Worm (Caenorhabditis elegans): ENCODE measurements around the gene ZK899.5.

ZK899.5 gene

DNA sequence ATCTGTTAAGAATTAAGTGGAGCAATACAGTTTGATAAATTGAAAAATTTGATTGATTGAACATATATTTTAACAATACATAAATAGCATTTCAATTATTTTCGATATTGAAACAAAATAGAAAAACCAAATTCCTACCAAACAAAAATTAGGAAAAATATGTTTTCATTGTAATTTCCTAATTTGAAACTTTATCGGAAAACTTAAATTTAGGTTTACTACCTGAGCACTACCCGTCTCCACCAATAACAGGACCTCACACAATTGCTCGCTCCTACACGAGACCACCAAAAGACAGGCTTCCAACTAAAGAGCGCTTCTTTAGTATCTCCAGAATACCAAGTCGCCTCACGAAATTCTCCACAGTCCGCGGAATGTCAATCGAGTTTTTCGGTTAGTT is 16.0 kb upstream of the ZK899.5 start:
- TF ChIP-seq unc-86 (tag; optimal IDR thresholded peaks at IDR 0.05) (no peak), ceh-6 (GFP tag; optimal IDR thresholded peaks at IDR 0.05) (no peak), elt-4 (tag; optimal IDR thresholded peaks at IDR 0.05) (no peak)

DNA sequence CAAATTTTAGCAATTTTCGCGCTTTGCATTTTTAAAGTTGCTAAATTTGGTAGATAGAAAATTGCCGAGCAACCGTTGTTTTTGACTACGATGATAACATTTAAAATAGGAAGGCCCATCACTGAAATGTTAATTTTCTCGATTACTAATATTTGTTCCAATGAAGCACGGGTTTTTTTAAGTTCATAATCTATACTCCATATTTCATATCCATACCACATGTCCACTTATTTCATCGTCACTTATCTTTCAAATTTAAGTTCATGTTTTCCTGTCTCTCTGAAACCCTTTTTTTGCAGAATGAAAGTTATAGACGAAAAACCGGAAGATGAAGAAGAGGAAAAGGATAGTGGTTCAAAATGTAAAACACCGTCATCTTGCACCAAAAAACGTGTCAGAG is 11.4 kb upstream of the ZK899.5 start, which contains the start of gene gap-2:
TSS of gene gap-2 (plus strand) at position 301 of the 400 bp plus-strand sequence.
- TF ChIP-seq fkh-6 (tag; optimal IDR thresholded peaks at IDR 0.05) (no peak), hlh-8 (tag; optimal IDR thresholded peaks at IDR 0.05) (no peak), unc-42 (tag; optimal IDR thresholded peaks at IDR 0.05) (no peak), che-1 (tag; optimal IDR thresholded peaks at IDR 0.05) (no peak), dve-1 (tag; optimal IDR thresholded peaks at IDR 0.05) (no peak), hlh-6 (tag; optimal IDR thresholded peaks at IDR 0.05) (no peak), pha-4 (tag; optimal IDR thresholded peaks at IDR 0.05) (no peak), sdc-2 (tag; optimal IDR thresholded peaks at IDR 0.05) (no peak), ceh-18 (tag; optimal IDR thresholded peaks at IDR 0.05) (no peak), dmd-4 (tag; optimal IDR thresholded peaks at IDR 0.05; ENCODE audit: borderline replicate concordance) (no peak)

DNA sequence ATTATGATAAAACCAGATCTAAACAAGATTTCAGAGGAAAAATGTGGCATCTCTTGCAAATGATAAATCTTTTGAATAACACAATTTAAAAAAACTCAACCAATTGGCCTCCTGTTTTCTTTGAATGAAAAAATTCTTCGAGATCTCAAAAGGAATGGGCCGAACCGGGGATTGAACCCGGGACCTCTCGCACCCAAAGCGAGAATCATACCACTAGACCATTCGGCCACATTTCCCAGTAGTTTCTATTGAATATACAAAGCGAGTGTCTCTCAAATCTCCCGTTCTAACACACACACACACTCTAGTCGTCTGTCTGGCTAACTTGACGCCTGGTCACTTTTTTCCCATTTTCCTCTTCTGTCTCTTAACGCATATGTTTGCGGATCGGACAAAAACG is 6.8 kb upstream of the ZK899.5 start:
- TF ChIP-seq madf-2 (tag; optimal IDR thresholded peaks at IDR 0.05) = peak; percentile 85
- peak; percentile 88 for TF ChIP-seq elt-2 (tag; optimal IDR thresholded peaks at IDR 0.05)
- TF ChIP-seq ets-4 (tag; optimal IDR thresholded peaks at IDR 0.05) = peak; percentile 27
- peak; percentile 69 for TF ChIP-seq rnt-1 (tag; optimal IDR thresholded peaks at IDR 0.05)
- peak; percentile 74 for TF ChIP-seq dmd-4 (tag; optimal IDR thresholded peaks at IDR 0.05; ENCODE audit: borderline replicate concordance)
- TF ChIP-seq hlh-30 (tag; optimal IDR thresholded peaks at IDR 0.05; ENCODE audit: insufficient read depth) = peak; percentile 27
- TF ChIP-seq eyg-1 (tag; optimal IDR thresholded peaks at IDR 0.05) = peak; percentile 39
- peak; percentile 26 for TF ChIP-seq ceh-9 (tag; optimal IDR thresholded peaks at IDR 0.05)
- TF ChIP-seq pha-2 (tag; optimal IDR thresholded peaks at IDR 0.05) = peak; percentile 87
- no peak for TF ChIP-seq unc-55 (GFP tag; optimal IDR thresholded peaks at IDR 0.05)
- TF ChIP-seq T23F11.4 (GFP tag; optimal IDR thresholded peaks at IDR 0.05) = peak; percentile 78
- no peak for TF ChIP-seq ama-1 (optimal IDR thresholded peaks at IDR 0.05)
- peak; percentile 82 for TF ChIP-seq lin-11 (tag; optimal IDR thresholded peaks at IDR 0.05)
- TF ChIP-seq pag-3 (tag; optimal IDR thresholded peaks at IDR 0.05; ENCODE audit: borderline replicate concordance) = peak; percentile 51
- TF ChIP-seq lim-6 (tag; optimal IDR thresholded peaks at IDR 0.05) = peak; percentile 7
- TF ChIP-seq dve-1 (tag; optimal IDR thresholded peaks at IDR 0.05) = peak; percentile 91
- peak; percentile 86 for TF ChIP-seq pat-9 (tag; optimal IDR thresholded peaks at IDR 0.05)
- TF ChIP-seq unc-3 (GFP tag; conservative IDR thresholded peaks at IDR 0.05) = peak; percentile 85
- peak; percentile 80 for TF ChIP-seq unc-3 (tag; optimal IDR thresholded peaks at IDR 0.05)
- peak; percentile 90 for TF ChIP-seq ceh-18 (tag; optimal IDR thresholded peaks at IDR 0.05)
- TF ChIP-seq hlh-8 (tag; optimal IDR thresholded peaks at IDR 0.05) = peak; percentile 49
- TF ChIP-seq ztf-16 (tag; optimal IDR thresholded peaks at IDR 0.05) = peak; percentile 79
- TF ChIP-seq nhr-232 (tag; optimal IDR thresholded peaks at IDR 0.05) = peak; percentile 78
- peak; percentile 79 for TF ChIP-seq ceh-2 (tag; optimal IDR thresholded peaks at IDR 0.05)
- TF ChIP-seq syd-9 (tag; optimal IDR thresholded peaks at IDR 0.05) = peak; percentile 87
- TF ChIP-seq sox-4 (tag; optimal IDR thresholded peaks at IDR 0.05) = peak; percentile 77
- TF ChIP-seq ceh-31 (tag; optimal IDR thresholded peaks at IDR 0.05) = peak; percentile 70
- TF ChIP-seq ceh-45 (GFP tag; IDR thresholded peaks at IDR 0.05) = peak; percentile 90
- TF ChIP-seq unc-86 (tag; optimal IDR thresholded peaks at IDR 0.05) = peak; percentile 86
- TF ChIP-seq fkh-6 (tag; optimal IDR thresholded peaks at IDR 0.05) = peak; percentile 80
- peak; percentile 40 for TF ChIP-seq ref-2 (tag; optimal IDR thresholded peaks at IDR 0.05)
- TF ChIP-seq ceh-14 (tag; optimal IDR thresholded peaks at IDR 0.05) = peak; percentile 90
- TF ChIP-seq zip-5 (tag; optimal IDR thresholded peaks at IDR 0.05) = peak; percentile 34
- peak; percentile 94 for TF ChIP-seq K09A11.1 (tag; optimal IDR thresholded peaks at IDR 0.05; ENCODE audit: insufficient read depth)
- peak; percentile 70 for TF ChIP-seq K02D7.2 (tag; optimal IDR thresholded peaks at IDR 0.05)
- peak; percentile 49 for TF ChIP-seq tbx-7 (tag; optimal IDR thresholded peaks at IDR 0.05)
- peak; percentile 54 for TF ChIP-seq pax-1 (tag; optimal IDR thresholded peaks at IDR 0.05)
- TF ChIP-seq elt-4 (tag; optimal IDR thresholded peaks at IDR 0.05) = peak; percentile 58
- peak; percentile 90 for TF ChIP-seq hlh-6 (tag; optimal IDR thresholded peaks at IDR 0.05)
- peak; percentile 84 for TF ChIP-seq ahr-1 (tag; optimal IDR thresholded peaks at IDR 0.05)
- TF ChIP-seq Y22D7AL.16 (tag; optimal IDR thresholded peaks at IDR 0.05) = peak; percentile 73
- TF ChIP-seq ceh-24 (tag; optimal IDR thresholded peaks at IDR 0.05) = peak; percentile 67
- TF ChIP-seq nfya-1 (tag; optimal IDR thresholded peaks at IDR 0.05) = peak; percentile 72
